Worm (Caenorhabditis elegans): Measurements from ENCODE around the gene his-61.

Gene his-61

DNA sequence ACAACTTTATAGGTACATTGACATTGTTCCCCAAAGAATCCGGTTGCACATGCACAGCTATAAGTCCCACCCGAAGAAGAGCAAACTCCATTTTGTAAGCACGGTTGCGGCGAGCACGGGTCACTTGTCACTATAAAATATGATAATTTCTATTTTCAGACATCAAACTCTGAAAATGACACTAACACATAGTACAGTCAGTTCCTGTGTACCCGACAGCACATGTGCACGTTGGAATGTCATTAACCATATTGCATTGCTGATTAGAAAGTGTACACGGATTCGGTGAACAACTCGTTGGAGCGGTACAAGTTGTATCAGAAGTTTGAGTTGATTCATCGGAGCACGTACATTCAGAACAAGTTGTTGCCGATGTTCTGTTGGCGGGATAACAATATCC lies 11.2 kb upstream of the his-61 start:
- no peak for TF ChIP-seq dve-1 (tag; optimal IDR thresholded peaks at IDR 0.05; ENCODE audit: insufficient read depth)
- TF ChIP-seq zip-2 (tag; optimal IDR thresholded peaks at IDR 0.05) = no peak
- no peak for TF ChIP-seq unc-39 (tag; optimal IDR thresholded peaks at IDR 0.05)
- no peak for TF ChIP-seq nhr-42 (GFP tag; IDR thresholded peaks at IDR 0.05)
- no peak for TF ChIP-seq nhr-102 (tag; optimal IDR thresholded peaks at IDR 0.05)
- no peak for TF ChIP-seq nhr-41 (GFP tag; IDR thresholded peaks at IDR 0.05)
- no peak for TF ChIP-seq unc-130 (GFP tag; optimal IDR thresholded peaks at IDR 0.05)
- no peak for TF ChIP-seq daf-16 (GFP tag; optimal IDR thresholded peaks at IDR 0.05)
- TF ChIP-seq daf-16 (tag; optimal IDR thresholded peaks at IDR 0.05) = peak; percentile 53
- no peak for TF ChIP-seq egl-27 (tag; optimal IDR thresholded peaks at IDR 0.05)
- TF ChIP-seq spr-3 (GFP tag; optimal IDR thresholded peaks at IDR 0.05) = no peak
- TF ChIP-seq mxl-3 (GFP tag; optimal IDR thresholded peaks at IDR 0.05) = peak; percentile 56
- no peak for TF ChIP-seq zfp-2 (tag; optimal IDR thresholded peaks at IDR 0.05)
- TF ChIP-seq hlh-30 (tag; optimal IDR thresholded peaks at IDR 0.05; ENCODE audit: insufficient read depth) = peak; percentile 10
- TF ChIP-seq lin-15B (tag; optimal IDR thresholded peaks at IDR 0.05) = no peak
- TF ChIP-seq pha-4 (GFP tag; IDR thresholded peaks at IDR 0.05) = no peak
- TF ChIP-seq pha-4 (tag; optimal IDR thresholded peaks at IDR 0.05) = no peak
- no peak for TF ChIP-seq daf-19 (GFP tag; conservative IDR thresholded peaks at IDR 0.05)
- no peak for TF ChIP-seq lin-1 (GFP tag; IDR thresholded peaks at IDR 0.05)
- TF ChIP-seq nhr-48 (tag; optimal IDR thresholded peaks at IDR 0.05) = peak; percentile 15
- no peak for TF ChIP-seq tag-97 (GFP tag; IDR thresholded peaks at IDR 0.05)
- peak; percentile 41 for TF ChIP-seq nhr-77 (tag; optimal IDR thresholded peaks at IDR 0.05)
- peak; percentile 23 for TF ChIP-seq pqm-1 (tag; optimal IDR thresholded peaks at IDR 0.05)
- TF ChIP-seq mxl-2 (GFP tag; conservative IDR thresholded peaks at IDR 0.05) = no peak
- no peak for TF ChIP-seq hlh-11 (tag; optimal IDR thresholded peaks at IDR 0.05)
- no peak for TF ChIP-seq ztf-7 (tag; optimal IDR thresholded peaks at IDR 0.05)
- no peak for TF ChIP-seq nhr-237 (tag; optimal IDR thresholded peaks at IDR 0.05)
- TF ChIP-seq nhr-28 (tag; optimal IDR thresholded peaks at IDR 0.05) = peak; percentile 83
- TF ChIP-seq arid-1 (GFP tag; conservative IDR thresholded peaks at IDR 0.05) = no peak
- no peak for TF ChIP-seq madf-9 (GFP tag; conservative IDR thresholded peaks at IDR 0.05)
- peak; percentile 83 for TF ChIP-seq dmd-6 (GFP tag; IDR thresholded peaks at IDR 0.05)
- no peak for TF ChIP-seq Y48G9A.11 (GFP tag; IDR thresholded peaks at IDR 0.05)
- 0 out of 2 replicates have a peak, but pooled peaks have one; percentile 38 for TF ChIP-seq php-3 (GFP tag; IDR thresholded peaks at IDR 0.05)
- TF ChIP-seq skn-1 (tag; optimal IDR thresholded peaks at IDR 0.05) = no peak
- no peak for TF ChIP-seq jun-1 (tag; optimal IDR thresholded peaks at IDR 0.05)
- peak in 1 of 2 experiments; percentile 6 for TF ChIP-seq unc-62 (GFP tag; optimal IDR thresholded peaks at IDR 0.05 in 1 of 2)
- TF ChIP-seq unc-62 (tag; optimal IDR thresholded peaks at IDR 0.05) = no peak

DNA sequence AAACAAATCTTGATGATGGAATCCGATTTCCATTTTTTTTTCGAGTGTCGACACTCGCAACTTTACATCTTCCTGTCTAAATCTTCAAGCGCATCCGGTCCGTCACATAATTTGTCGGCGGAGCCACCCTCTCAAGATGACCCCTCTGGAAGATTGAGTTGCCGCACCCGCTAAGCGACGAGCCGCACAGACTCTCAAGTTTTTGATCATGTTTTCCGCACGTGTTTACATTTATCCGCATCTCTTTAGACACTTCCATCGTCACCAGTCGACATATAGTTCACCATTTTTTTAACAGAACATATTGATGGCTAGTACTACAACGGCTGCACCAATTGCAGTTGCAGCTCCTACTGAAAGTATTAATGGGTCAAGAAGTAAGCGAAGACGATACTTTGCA lies 5.4 kb upstream of the his-61 start, which contains the start of gene F55G1.1:
F55G1.1 (plus strand) TSS at position 301 of the 400 bp plus-strand sequence.
- TF ChIP-seq jun-1 (tag; optimal IDR thresholded peaks at IDR 0.05) (no peak), spr-3 (GFP tag; optimal IDR thresholded peaks at IDR 0.05) (no peak), egl-43 (GFP tag; IDR thresholded peaks at IDR 0.05) (no peak), unc-62 (GFP tag; optimal IDR thresholded peaks at IDR 0.05 in 1 of 2) (peak in 1 of 2 experiments; percentile 79), unc-62 (tag; optimal IDR thresholded peaks at IDR 0.05) (no peak), rbr-2 (tag; optimal IDR thresholded peaks at IDR 0.05) (no peak)

DNA sequence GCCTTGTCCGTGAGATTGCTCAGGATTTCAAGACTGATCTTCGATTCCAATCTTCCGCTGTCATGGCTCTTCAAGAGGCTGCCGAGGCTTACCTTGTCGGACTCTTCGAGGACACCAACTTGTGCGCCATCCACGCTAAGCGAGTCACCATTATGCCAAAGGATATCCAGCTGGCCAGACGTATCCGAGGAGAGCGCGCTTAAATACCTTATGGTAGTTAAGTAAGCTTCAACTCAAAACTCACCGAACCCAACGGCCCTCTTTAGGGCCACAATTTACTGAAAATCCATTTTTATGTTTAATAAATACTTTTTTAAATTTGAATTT lies 2.4 kb upstream of the his-61 start:
- TF ChIP-seq mxl-3 (GFP tag; optimal IDR thresholded peaks at IDR 0.05) = no peak
- TF ChIP-seq dmd-9 (GFP tag; IDR thresholded peaks at IDR 0.05) = no peak
- TF ChIP-seq gei-8 (GFP tag; optimal IDR thresholded peaks at IDR 0.05) = peak; percentile 40
- no peak for TF ChIP-seq ZK546.5 (tag; optimal IDR thresholded peaks at IDR 0.05)
- no peak for TF ChIP-seq ztf-11 (tag; optimal IDR thresholded peaks at IDR 0.05)
- TF ChIP-seq nhr-76 (tag; optimal IDR thresholded peaks at IDR 0.05) = no peak
- no peak for TF ChIP-seq ztf-7 (tag; optimal IDR thresholded peaks at IDR 0.05)
- TF ChIP-seq aha-1 (tag) = no peak
- TF ChIP-seq mes-2 (tag; optimal IDR thresholded peaks at IDR 0.05; ENCODE audit: poor library complexity, severe bottlenecking) = no peak
- no peak for TF ChIP-seq mep-1 (tag; optimal IDR thresholded peaks at IDR 0.05)
- TF ChIP-seq F49E8.2 (tag; optimal IDR thresholded peaks at IDR 0.05; ENCODE audit: borderline replicate concordance) = peak; percentile 58
- TF ChIP-seq F37D6.2 (tag; optimal IDR thresholded peaks at IDR 0.05) = no peak
- TF ChIP-seq nhr-28 (tag; optimal IDR thresholded peaks at IDR 0.05) = no peak
- TF ChIP-seq ceh-28 (tag; optimal IDR thresholded peaks at IDR 0.05) = no peak
- TF ChIP-seq zip-2 (tag; optimal IDR thresholded peaks at IDR 0.05) = no peak
- TF ChIP-seq Y105C5A.15 (GFP tag; IDR thresholded peaks at IDR 0.05) = no peak
- TF ChIP-seq D1046.2 (GFP tag; IDR thresholded peaks at IDR 0.05) = peak; percentile 70; the same call in 1 of the 2 replicates
